Worm (Caenorhabditis elegans) whole organism, L2 larva: Measurements from ENCODE around the gene T16G12.7.

Source experiments
- C34F6.9 ChIP-seq: fragments of 150-350 bp; optimal IDR thresholded peaks from 2 replicates; lab custom pipeline; 2014; ENCODE audit warnings: missing biosample characterization, missing genetic modification characterization
- F13H6.1 ChIP-seq: sonication (generic microtip); optimal IDR thresholded peaks from 2 replicates; lab custom pipeline; 2016; ENCODE audit warnings: missing genetic modification characterization, missing compliant biosample characterization
- R02D3.7 ChIP-seq: fragments of 150-350 bp; optimal IDR thresholded peaks from 2 replicates; lab custom pipeline; 2014; ENCODE audit warnings: missing biosample characterization, missing genetic modification characterization
- ZK546.5 ChIP-seq: sonication (generic microtip); optimal IDR thresholded peaks from 2 replicates; lab custom pipeline; 2017; ENCODE audit warnings: missing biosample characterization, missing genetic modification characterization
- aly-2 ChIP-seq: fragments of 150-350 bp; optimal IDR thresholded peaks from 2 replicates; lab custom pipeline; 2014; ENCODE audit warnings: missing biosample characterization, missing genetic modification characterization
- ama-1 ChIP-seq: fragments of 150-350 bp; optimal IDR thresholded peaks from 2 replicates; lab custom pipeline; 2018; ENCODE audit warnings: inconsistent platforms
- ceh-16 ChIP-seq: fragments of 150-350 bp; optimal IDR thresholded peaks from 2 replicates; lab custom pipeline; 2014; ENCODE audit warnings: missing biosample characterization, missing genetic modification characterization
- crh-2 ChIP-seq: sonication (generic microtip); optimal IDR thresholded peaks from 2 replicates; lab custom pipeline; 2017; ENCODE audit warnings: missing biosample characterization, missing genetic modification characterization
- dmd-4 ChIP-seq: sonication (generic microtip); optimal IDR thresholded peaks from 2 replicates; lab custom pipeline; 2017; ENCODE audit warnings: missing biosample characterization, missing genetic modification characterization
- egl-27 ChIP-seq: sonication (generic microtip); optimal IDR thresholded peaks from 3 replicates; lab custom pipeline; 2017; ENCODE audit warnings: missing biosample characterization, missing genetic modification reagents, missing genetic modification characterization
- elt-1 ChIP-seq: fragments of 150-350 bp; optimal IDR thresholded peaks from 2 replicates; lab custom pipeline; 2014; ENCODE audit warnings: missing biosample characterization, missing genetic modification characterization
- elt-3 ChIP-seq: sonication (generic microtip); optimal IDR thresholded peaks from 2 replicates; lab custom pipeline; 2017; ENCODE audit warnings: missing biosample characterization, missing genetic modification characterization
- fos-1 ChIP-seq: fragments of 150-350 bp; optimal IDR thresholded peaks from 2 replicates; lab custom pipeline; 2014; ENCODE audit warnings: missing biosample characterization, missing genetic modification characterization
- gmeb-1 ChIP-seq: fragments of 150-350 bp; optimal IDR thresholded peaks from 2 replicates; lab custom pipeline; 2014; ENCODE audit warnings: missing biosample characterization, missing genetic modification characterization
- lin-11 ChIP-seq: fragments of 150-350 bp; sonication (generic microtip); optimal IDR thresholded peaks from 2 replicates; lab custom pipeline; 2014; ENCODE audit warnings: missing biosample characterization, missing genetic modification characterization, inconsistent platforms, mixed read lengths
- lin-13 ChIP-seq: fragments of 150-350 bp; optimal IDR thresholded peaks from 2 replicates; lab custom pipeline; 2014; ENCODE audit warnings: missing biosample characterization, missing genetic modification reagents, missing genetic modification characterization
- lin-39 ChIP-seq: fragments of 150-350 bp; optimal IDR thresholded peaks from 2 replicates; lab custom pipeline; 2014; ENCODE audit warnings: missing biosample characterization, missing genetic modification reagents, missing genetic modification characterization
- lsy-2 ChIP-seq, 2 experiments: fragments of 150-350 bp in 1 of 2; sonication (generic microtip) in 1 of 2; optimal IDR thresholded peaks; 2 replicates each; lab custom pipeline; 2014 to 2017; ENCODE audit warnings: missing biosample characterization in 2 of 2, missing genetic modification characterization in 2 of 2
- mab-5 ChIP-seq: fragments of 150-350 bp; optimal IDR thresholded peaks from 2 replicates; lab custom pipeline; 2014; ENCODE audit warnings: missing biosample characterization, missing genetic modification characterization
- mbf-1 ChIP-seq: sonication (generic microtip); optimal IDR thresholded peaks from 2 replicates; lab custom pipeline; 2017; ENCODE audit warnings: missing biosample characterization, missing genetic modification characterization
- mdl-1 ChIP-seq, 2 experiments: fragments of 150-350 bp in 1 of 2; sonication (generic microtip) in 1 of 2; optimal IDR thresholded peaks; 2 replicates each; lab custom pipeline; 2017; ENCODE audit warnings: missing biosample characterization in 2 of 2, missing genetic modification characterization in 2 of 2
- nhr-10 ChIP-seq: sonication (generic microtip); optimal IDR thresholded peaks from 2 replicates; lab custom pipeline; 2017; ENCODE audit warnings: missing biosample characterization, missing genetic modification characterization
- nhr-11 ChIP-seq: fragments of 150-350 bp; optimal IDR thresholded peaks from 2 replicates; lab custom pipeline; 2014; ENCODE audit warnings: missing biosample characterization, missing genetic modification characterization
- nhr-12 ChIP-seq: fragments of 150-350 bp; optimal IDR thresholded peaks from 2 replicates; lab custom pipeline; 2014; ENCODE audit warnings: missing biosample characterization, missing genetic modification characterization
- nhr-129 ChIP-seq: fragments of 150-350 bp; optimal IDR thresholded peaks from 2 replicates; lab custom pipeline; 2014; ENCODE audit warnings: missing biosample characterization, missing genetic modification characterization
- nhr-21 ChIP-seq: fragments of 150-350 bp; optimal IDR thresholded peaks from 2 replicates; lab custom pipeline; 2014; ENCODE audit warnings: missing biosample characterization, missing genetic modification characterization
- nhr-23 ChIP-seq: fragments of 150-350 bp; optimal IDR thresholded peaks from 2 replicates; lab custom pipeline; 2014; ENCODE audit warnings: missing biosample characterization, missing genetic modification reagents, missing genetic modification characterization
- nhr-237 ChIP-seq: fragments of 150-350 bp; optimal IDR thresholded peaks from 2 replicates; lab custom pipeline; 2014; ENCODE audit warnings: missing biosample characterization, missing genetic modification characterization
- nhr-25 ChIP-seq: fragments of 150-350 bp; sonication (generic microtip); optimal IDR thresholded peaks from 3 replicates; lab custom pipeline; 2014; ENCODE audit warnings: missing biosample characterization, missing genetic modification characterization
- nhr-6 ChIP-seq: fragments of 150-350 bp; optimal IDR thresholded peaks from 2 replicates; lab custom pipeline; 2014; ENCODE audit warnings: missing biosample characterization, missing genetic modification characterization
- nhr-77 ChIP-seq: fragments of 150-350 bp; optimal IDR thresholded peaks from 2 replicates; lab custom pipeline; 2014; ENCODE audit warnings: missing biosample characterization, missing genetic modification characterization
- peb-1 ChIP-seq: fragments of 150-350 bp; optimal IDR thresholded peaks from 2 replicates; lab custom pipeline; 2014; ENCODE audit warnings: missing biosample characterization, missing genetic modification characterization
- sem-4 ChIP-seq: fragments of 150-350 bp; optimal IDR thresholded peaks from 2 replicates; lab custom pipeline; 2014; ENCODE audit warnings: missing biosample characterization, missing genetic modification reagents, missing genetic modification characterization
- skn-1 ChIP-seq: sonication (generic microtip); optimal IDR thresholded peaks from 2 replicates; lab custom pipeline; 2017; ENCODE audit warnings: missing biosample characterization, missing genetic modification characterization
- sma-3 ChIP-seq: sonication (generic microtip); optimal IDR thresholded peaks from 2 replicates; lab custom pipeline; 2016; ENCODE audit warnings: missing genetic modification reagents, missing genetic modification characterization, missing compliant biosample characterization
- sma-9 ChIP-seq, 2 experiments: fragments of 150-350 bp in 1 of 2; sonication (generic microtip) in 1 of 2; optimal IDR thresholded peaks; 2 replicates each; lab custom pipeline; 2014 to 2016; ENCODE audit warnings: missing genetic modification characterization in 2 of 2, mild to moderate bottlenecking in 1 of 2, missing biosample characterization in 1 of 2, missing compliant biosample characterization in 1 of 2, missing genetic modification reagents in 1 of 2, moderate library complexity in 1 of 2
- snpc-4 ChIP-seq: fragments of 150-350 bp; optimal IDR thresholded peaks from 2 replicates; lab custom pipeline; 2014; ENCODE audit warnings: missing biosample characterization, missing genetic modification characterization
- unc-39 ChIP-seq: fragments of 150-350 bp; optimal IDR thresholded peaks from 2 replicates; lab custom pipeline; 2014; ENCODE audit warnings: missing biosample characterization, missing genetic modification characterization
- unc-55 ChIP-seq: fragments of 150-350 bp; sonication (generic microtip); optimal IDR thresholded peaks from 3 replicates; lab custom pipeline; 2014; ENCODE audit warnings: missing biosample characterization, missing genetic modification reagents, missing genetic modification characterization
- unc-62 ChIP-seq: fragments of 150-350 bp; optimal IDR thresholded peaks from 2 replicates; lab custom pipeline; 2014; ENCODE audit warnings: missing biosample characterization, missing genetic modification reagents, missing genetic modification characterization
- zag-1 ChIP-seq: fragments of 150-350 bp; optimal IDR thresholded peaks from 2 replicates; lab custom pipeline; 2014; ENCODE audit warnings: missing biosample characterization, missing genetic modification characterization
- ztf-1 ChIP-seq: fragments of 200-800 bp; sonication (Bioruptor generic); conservative IDR thresholded peaks from 2 replicates; pipeline ENCODE4 v1.3.6; 2022; ENCODE audit warnings: missing genetic modification characterization, missing compliant biosample characterization
- ztf-11 ChIP-seq: sonication (generic microtip); optimal IDR thresholded peaks from 2 replicates; lab custom pipeline; 2017; ENCODE audit warnings: missing biosample characterization, missing genetic modification characterization
- ztf-4 ChIP-seq: fragments of 150-350 bp; optimal IDR thresholded peaks from 2 replicates; lab custom pipeline; 2014; ENCODE audit warnings: missing biosample characterization, missing genetic modification characterization

The T16G12.7 gene

ce11 chrIII:10025989-10026388 lies 13.9 kb downstream of the T16G12.7 start, which contains the start of gene ins-22:
TSS of gene ins-22 (plus strand) at chrIII:10026289.
- no peak for TF ChIP-seq elt-3 (tag; lab: Kevin White, UChicago)
- no peak for TF ChIP-seq skn-1
- TF ChIP-seq mab-5 (tag; lab: Kevin White, UChicago), result no peak
- TF ChIP-seq aly-2, result no peak
- TF ChIP-seq dmd-4, result no peak
- TF ChIP-seq mbf-1, result no peak
- no peak for TF ChIP-seq lin-11 (tag; lab: Kevin White, UChicago)
- no peak for TF ChIP-seq nhr-11 (tag; lab: Kevin White, UChicago)
- TF ChIP-seq unc-39 (tag; lab: Kevin White, UChicago), result no peak
- TF ChIP-seq lin-39 (tag; lab: Kevin White, UChicago), result no peak
- TF ChIP-seq nhr-129 (tag; lab: Kevin White, UChicago), result no peak
- TF ChIP-seq unc-55, result no peak
- no peak for TF ChIP-seq ceh-16 (tag; lab: Kevin White, UChicago)
- TF ChIP-seq ztf-11, result no peak

ce11 chrIII:10023452-10023851 lies 16.5 kb downstream of the T16G12.7 start, which contains the start of gene ins-21:
TSS of gene ins-21 (plus strand) at chrIII:10023752.
- TF ChIP-seq aly-2, result no peak

- TF ChIP-seq lin-13 (no peak), R02D3.7 (tag; lab: Kevin White, UChicago) (no peak), lin-39 (tag; lab: Kevin White, UChicago) (no peak), elt-1 (tag; lab: Kevin White, UChicago) (no peak), egl-27 (tag; lab: Kevin White, UChicago) (no peak), ztf-11 (no peak), aly-2 (no peak), ZK546.5 (tag; lab: Kevin White, UChicago) (no peak), fos-1 (tag; lab: Kevin White, UChicago) (no peak), nhr-6 (no peak), sma-3 (GFP tag; lab: Kevin White, UChicago) (no peak), lsy-2 (tag; optimal IDR thresholded peaks at IDR 0.05; lab: Kevin White, UChicago) (no peak), mdl-1 (tag; optimal IDR thresholded peaks at IDR 0.05; lab: Kevin White, UChicago) (no peak)
Measured at ce11 chrIII:10018007-10018406, 21.9 kb downstream of the T16G12.7 start.

ce11 chrIII:10016413-10017051 lies 23.4 kb downstream of the T16G12.7 start, which contains the start of gene rgs-1:
TSS of gene rgs-1 (minus strand) at chrIII:10016558.
- no peak for TF ChIP-seq nhr-23 (tag; lab: Kevin White, UChicago)
- TF ChIP-seq nhr-11 (tag; lab: Kevin White, UChicago), result no peak
- peak in 1 of 2 experiments; percentile 76 for TF ChIP-seq mdl-1 (tag; optimal IDR thresholded peaks at IDR 0.05; lab: Kevin White, UChicago)
- TF ChIP-seq nhr-237 (tag; lab: Kevin White, UChicago), result no peak
- no peak for TF ChIP-seq mbf-1
- no peak for TF ChIP-seq nhr-12 (tag; lab: Kevin White, UChicago)
- TF ChIP-seq nhr-25 (tag; lab: Kevin White, UChicago), result no peak
- TF ChIP-seq lsy-2 (tag; optimal IDR thresholded peaks at IDR 0.05; lab: Kevin White, UChicago), result peak in 1 of 2 experiments; percentile 62
- no peak for TF ChIP-seq nhr-10 (tag; lab: Kevin White, UChicago)
- TF ChIP-seq ZK546.5 (tag; lab: Kevin White, UChicago), result no peak
- peak; percentile 2 for TF ChIP-seq sem-4 (tag; lab: Kevin White, UChicago)
- TF ChIP-seq nhr-6, result peak; percentile 37
- TF ChIP-seq lin-11 (tag; lab: Kevin White, UChicago), result peak; percentile 44
- TF ChIP-seq fos-1 (tag; lab: Kevin White, UChicago), result peak; percentile 9
- no peak for TF ChIP-seq snpc-4
- TF ChIP-seq ztf-11, result no peak
- no peak for TF ChIP-seq elt-3 (tag; lab: Kevin White, UChicago)
- TF ChIP-seq ztf-4 (tag; lab: Kevin White, UChicago), result no peak
- TF ChIP-seq dmd-4, result no peak
- no peak for TF ChIP-seq R02D3.7 (tag; lab: Kevin White, UChicago)
- no peak for TF ChIP-seq ceh-16 (tag; lab: Kevin White, UChicago)
- peak; percentile 79 for TF ChIP-seq C34F6.9
- TF ChIP-seq elt-1 (tag; lab: Kevin White, UChicago), result no peak
- TF ChIP-seq gmeb-1, result no peak
- TF ChIP-seq peb-1, result no peak
- TF ChIP-seq zag-1 (tag; lab: Kevin White, UChicago), result peak; percentile 42
- peak; percentile 33 for TF ChIP-seq lin-13
- no peak for TF ChIP-seq egl-27 (tag; lab: Kevin White, UChicago)
- TF ChIP-seq aly-2, result no peak
- TF ChIP-seq nhr-129 (tag; lab: Kevin White, UChicago), result peak; percentile 69
- no peak for TF ChIP-seq sma-9 (GFP tag; optimal IDR thresholded peaks at IDR 0.05; lab: Kevin White, UChicago)
- no peak for TF ChIP-seq sma-9 (tag; optimal IDR thresholded peaks at IDR 0.05; lab: Kevin White, UChicago)
- no peak for TF ChIP-seq unc-39 (tag; lab: Kevin White, UChicago)
- TF ChIP-seq crh-2 (tag; lab: Kevin White, UChicago), result peak; percentile 77
- no peak for TF ChIP-seq ama-1 (lab: Kevin White, UChicago)
- TF ChIP-seq unc-62 (GFP tag; lab: Kevin White, UChicago), result no peak
- TF ChIP-seq unc-55, result peak; percentile 89
- TF ChIP-seq nhr-77 (tag; lab: Kevin White, UChicago), result no peak
- no peak for TF ChIP-seq F13H6.1 (tag; lab: Kevin White, UChicago)
- TF ChIP-seq skn-1, result no peak
- no peak for TF ChIP-seq ztf-1 (GFP tag; lab: Robert Waterston, UW)
- no peak for TF ChIP-seq lin-39 (tag; lab: Kevin White, UChicago)
- no peak for TF ChIP-seq nhr-21
